Worm (Caenorhabditis elegans): Measurements from ENCODE around the gene srh-61.

Gene srh-61

DNA sequence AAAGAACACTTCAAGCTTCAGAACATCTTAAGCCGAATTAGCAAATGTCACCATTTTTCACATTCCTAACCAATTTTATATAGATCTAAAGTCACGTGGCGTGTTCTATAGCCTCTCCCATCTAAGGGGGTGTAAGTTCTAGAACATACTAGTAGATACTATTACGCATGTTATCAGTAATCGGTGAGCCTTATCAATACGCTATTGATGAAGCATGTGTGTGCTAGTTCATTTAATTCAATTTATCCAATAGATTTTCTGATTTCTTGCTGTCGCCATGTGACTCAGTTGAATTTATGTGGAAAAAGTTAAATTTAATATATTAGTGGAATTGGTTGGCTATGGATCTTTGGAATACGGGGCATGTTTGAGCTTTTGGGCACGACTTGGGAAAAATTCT is 9.7 kb downstream of the srh-61 start:
- TF ChIP-seq C38D4.7 (GFP tag; optimal IDR thresholded peaks at IDR 0.05) (no peak), unc-86 (tag; optimal IDR thresholded peaks at IDR 0.05) (no peak), tbx-7 (tag; optimal IDR thresholded peaks at IDR 0.05) (no peak)

DNA sequence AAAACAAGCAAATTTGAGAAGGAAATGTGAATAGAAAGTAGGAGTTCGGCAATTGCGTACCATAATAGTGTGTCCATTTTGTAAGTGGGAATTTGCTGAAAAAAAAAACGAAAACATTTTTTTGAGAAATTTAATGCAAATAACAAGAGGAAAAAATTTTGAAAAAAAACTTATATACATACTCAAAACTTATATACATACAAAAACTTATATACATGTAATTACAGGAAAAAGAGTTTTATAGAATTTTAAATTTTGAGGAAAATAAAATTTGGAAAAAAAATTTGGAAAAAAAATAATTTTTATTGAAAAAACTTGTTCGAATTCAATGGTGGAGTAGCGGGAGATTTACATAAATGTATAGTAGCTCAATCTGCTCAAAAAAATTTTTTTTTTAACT is 13.4 kb downstream of the srh-61 start, which contains the start of gene ador-1:
Gene ador-1 (minus strand): TSS at position 101 of the 400 bp plus-strand sequence.
- TF ChIP-seq npax-4 (tag; optimal IDR thresholded peaks at IDR 0.05), result no peak
- no peak for TF ChIP-seq ceh-34 (tag; optimal IDR thresholded peaks at IDR 0.05)
- no peak for TF ChIP-seq ceh-19 (GFP tag; optimal IDR thresholded peaks at IDR 0.05)
- TF ChIP-seq nfya-1 (tag; optimal IDR thresholded peaks at IDR 0.05), result no peak
- no peak for TF ChIP-seq ceh-30 (tag; optimal IDR thresholded peaks at IDR 0.05)
- TF ChIP-seq ceh-48 (tag; optimal IDR thresholded peaks at IDR 0.05), result no peak
- TF ChIP-seq ama-1 (optimal IDR thresholded peaks at IDR 0.05), result no peak
- TF ChIP-seq nhr-11 (tag; optimal IDR thresholded peaks at IDR 0.05), result no peak
- no peak for TF ChIP-seq ceh-18 (tag; optimal IDR thresholded peaks at IDR 0.05)
- no peak for TF ChIP-seq K02D7.2 (tag; optimal IDR thresholded peaks at IDR 0.05)
- no peak for TF ChIP-seq pros-1 (tag; optimal IDR thresholded peaks at IDR 0.05)
- TF ChIP-seq ceh-22 (tag; optimal IDR thresholded peaks at IDR 0.05), result no peak
- TF ChIP-seq ztf-16 (tag; optimal IDR thresholded peaks at IDR 0.05), result no peak
- TF ChIP-seq pha-4 (tag; optimal IDR thresholded peaks at IDR 0.05), result no peak
- no peak for TF ChIP-seq hlh-8 (tag; optimal IDR thresholded peaks at IDR 0.05)
- no peak for TF ChIP-seq lim-6 (tag; optimal IDR thresholded peaks at IDR 0.05)
- TF ChIP-seq hlh-15 (tag; optimal IDR thresholded peaks at IDR 0.05), result no peak

DNA sequence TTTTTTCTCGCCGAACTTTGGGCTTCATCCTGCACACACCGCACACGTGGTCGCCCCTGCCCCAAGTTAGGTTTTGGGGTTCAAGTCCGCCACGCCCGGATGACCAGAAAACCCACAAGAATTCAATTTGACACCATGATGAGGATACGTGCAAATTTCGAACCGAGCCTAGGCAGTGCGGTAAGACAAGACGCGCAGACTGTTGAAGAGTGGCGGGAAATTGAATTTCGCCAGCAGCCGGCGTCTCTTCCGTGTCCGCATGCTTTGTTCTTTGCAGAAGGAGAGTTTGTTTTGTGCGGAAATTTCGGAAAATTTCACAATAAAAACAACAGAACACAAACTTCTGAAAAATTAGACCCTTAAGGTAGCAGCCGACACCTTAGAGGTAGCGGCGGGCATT is 16.2 kb downstream of the srh-61 start:
- TF ChIP-seq madf-2 (tag; optimal IDR thresholded peaks at IDR 0.05), result no peak
- TF ChIP-seq unc-42 (tag; optimal IDR thresholded peaks at IDR 0.05), result peak; percentile 92

DNA sequence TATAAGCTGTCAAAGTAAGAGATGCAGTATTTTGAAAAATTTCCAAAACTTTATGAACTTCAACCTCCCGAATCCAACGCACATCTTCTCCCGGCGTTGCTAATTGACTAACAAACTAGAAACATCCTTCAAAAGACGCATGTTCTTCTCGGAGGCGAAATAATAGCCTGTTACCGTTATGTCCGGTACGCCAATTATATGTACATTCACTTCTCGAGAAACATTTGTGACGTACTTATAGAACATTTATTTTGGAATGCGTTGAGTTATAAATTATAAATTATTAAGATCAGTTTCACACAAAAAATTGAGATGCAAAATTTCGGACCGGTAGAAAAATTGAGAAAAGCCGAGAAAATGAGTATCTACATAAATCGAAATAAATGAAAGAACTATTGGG is 19.2 kb downstream of the srh-61 start, which contains the start of gene T21B4.3:
Gene T21B4.3 (minus strand): TSS at position 101 of the 400 bp plus-strand sequence.
- TF ChIP-seq ceh-30 (tag; optimal IDR thresholded peaks at IDR 0.05), result no peak
- no peak for TF ChIP-seq mec-3 (tag; optimal IDR thresholded peaks at IDR 0.05; ENCODE audit: borderline replicate concordance)

DNA sequence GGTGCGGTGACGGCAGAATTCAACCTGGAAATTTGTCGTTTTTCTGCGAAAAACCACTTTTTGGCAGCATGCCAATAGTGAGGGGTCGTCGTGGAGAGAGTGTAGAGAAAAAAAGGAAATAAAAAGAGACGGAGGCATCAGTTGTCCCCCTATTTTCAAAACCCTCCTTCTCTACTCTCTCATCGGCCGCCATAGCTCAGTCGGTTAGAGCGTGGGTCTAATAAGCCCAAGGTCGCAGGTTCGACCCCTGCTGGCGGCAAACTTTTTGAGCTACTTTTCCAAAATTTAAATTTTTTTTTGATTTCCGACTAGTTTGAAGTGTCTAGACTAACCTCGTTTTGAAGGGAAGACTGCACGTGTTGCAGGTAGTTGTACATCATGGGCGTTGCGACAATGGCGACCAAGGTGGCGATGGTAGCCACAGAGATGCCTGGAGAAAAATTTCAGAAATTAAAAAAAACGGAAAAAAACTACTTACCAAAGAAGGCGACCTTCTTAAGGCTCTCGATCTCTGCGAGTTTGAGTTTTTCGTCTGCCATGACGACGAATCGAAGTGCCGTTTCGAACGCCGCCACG is 21.6 kb downstream of the srh-61 start, which contains the start of gene col-85:
Gene col-85 (minus strand): TSS at position 540 of the 576 bp plus-strand sequence.
- peak; percentile 87 for TF ChIP-seq lin-11 (tag; optimal IDR thresholded peaks at IDR 0.05)
- peak; percentile 81 for TF ChIP-seq dve-1 (tag; optimal IDR thresholded peaks at IDR 0.05)
- TF ChIP-seq eyg-1 (tag; optimal IDR thresholded peaks at IDR 0.05), result peak; percentile 68
- peak; percentile 84 for TF ChIP-seq unc-42 (tag; optimal IDR thresholded peaks at IDR 0.05)
- peak; percentile 96 for TF ChIP-seq ceh-14 (tag; optimal IDR thresholded peaks at IDR 0.05)
- peak; percentile 86 for TF ChIP-seq ahr-1 (tag; optimal IDR thresholded peaks at IDR 0.05)
- TF ChIP-seq unc-86 (tag; optimal IDR thresholded peaks at IDR 0.05), result peak; percentile 84
- TF ChIP-seq ceh-2 (tag; optimal IDR thresholded peaks at IDR 0.05), result peak; percentile 88
- TF ChIP-seq fkh-6 (tag; optimal IDR thresholded peaks at IDR 0.05), result peak; percentile 95
- TF ChIP-seq syd-9 (tag; optimal IDR thresholded peaks at IDR 0.05), result peak; percentile 93
- no peak for TF ChIP-seq pax-1 (tag; optimal IDR thresholded peaks at IDR 0.05)
- peak; percentile 91 for TF ChIP-seq ceh-6 (GFP tag; optimal IDR thresholded peaks at IDR 0.05)
- peak; percentile 46 for TF ChIP-seq hlh-30 (tag; optimal IDR thresholded peaks at IDR 0.05; ENCODE audit: insufficient read depth)
- TF ChIP-seq mec-3 (tag; optimal IDR thresholded peaks at IDR 0.05; ENCODE audit: borderline replicate concordance), result peak; percentile 75
- peak; percentile 84 for TF ChIP-seq nfya-1 (tag; optimal IDR thresholded peaks at IDR 0.05)
- peak; percentile 92 for TF ChIP-seq ttx-3 (tag; optimal IDR thresholded peaks at IDR 0.05)
- peak; percentile 89 for TF ChIP-seq rnt-1 (tag; optimal IDR thresholded peaks at IDR 0.05)
- TF ChIP-seq ama-1 (optimal IDR thresholded peaks at IDR 0.05), result no peak
- TF ChIP-seq hlh-15 (tag; optimal IDR thresholded peaks at IDR 0.05), result peak; percentile 91
- peak; percentile 88 for TF ChIP-seq K09A11.1 (tag; optimal IDR thresholded peaks at IDR 0.05; ENCODE audit: insufficient read depth)
- peak; percentile 86 for TF ChIP-seq pqm-1 (tag; optimal IDR thresholded peaks at IDR 0.05)
- peak; percentile 98 for TF ChIP-seq gmeb-2 (tag; optimal IDR thresholded peaks at IDR 0.05)
- TF ChIP-seq odd-2 (tag; optimal IDR thresholded peaks at IDR 0.05), result peak; percentile 79
- TF ChIP-seq lim-6 (tag; optimal IDR thresholded peaks at IDR 0.05), result peak; percentile 84
- peak; percentile 90 for TF ChIP-seq ceh-24 (tag; optimal IDR thresholded peaks at IDR 0.05)
- peak; percentile 52 for TF ChIP-seq fkh-10 (GFP tag; optimal IDR thresholded peaks at IDR 0.05)
- peak; percentile 83 for TF ChIP-seq zip-5 (tag; optimal IDR thresholded peaks at IDR 0.05)
- TF ChIP-seq Y22D7AL.16 (tag; optimal IDR thresholded peaks at IDR 0.05), result peak; percentile 94
- TF ChIP-seq elt-2 (tag; optimal IDR thresholded peaks at IDR 0.05), result peak; percentile 96

Data from whole organism, late embryonic.